Worm (Caenorhabditis elegans) whole organism, L1 larva: ENCODE data around the gene F39H12.1.

ENCODE experiments used
- C04F5.9 ChIP-seq: sonication (generic microtip); optimal IDR thresholded peaks from 2 replicates; lab custom pipeline; 2016; ENCODE audit warnings: missing genetic modification characterization, missing compliant biosample characterization
- Y116A8C.19 ChIP-seq: sonication (generic microtip); optimal IDR thresholded peaks from 2 replicates; lab custom pipeline; 2016; ENCODE audit warnings: missing compliant biosample characterization, missing genetic modification characterization, borderline replicate concordance
- aha-1 ChIP-seq: fragments of 150-350 bp; optimal IDR thresholded peaks from 2 replicates; lab custom pipeline; 2014; ENCODE audit warnings: missing biosample characterization, missing genetic modification characterization
- alr-1 ChIP-seq: fragments of 200-800 bp; sonication (Bioruptor generic); optimal IDR thresholded peaks from 2 replicates; lab custom pipeline; 2018; ENCODE audit warnings: borderline replicate concordance, mild to moderate bottlenecking, missing genetic modification characterization, missing compliant biosample characterization
- aly-2 ChIP-seq: fragments of 150-350 bp; optimal IDR thresholded peaks from 2 replicates; lab custom pipeline; 2014; ENCODE audit warnings: missing biosample characterization, missing genetic modification characterization
- ama-1 ChIP-seq: fragments of 150-350 bp; optimal IDR thresholded peaks from 2 replicates; lab custom pipeline; 2014
- ceh-82 ChIP-seq, 3 experiments: fragments of 150-350 bp in 1 of 3; sonication (generic microtip) in 2 of 3; optimal IDR thresholded peaks; 2 replicates each; lab custom pipeline; 2014 to 2017; ENCODE audit warnings: missing biosample characterization in 3 of 3, missing genetic modification characterization in 3 of 3
- dsc-1 ChIP-seq: sonication (generic microtip); optimal IDR thresholded peaks from 2 replicates; lab custom pipeline; 2016; ENCODE audit warnings: mild to moderate bottlenecking, missing genetic modification characterization, missing compliant biosample characterization
- efl-1 ChIP-seq, 4 experiments: fragments of 150-350 bp; optimal IDR thresholded peaks in 3 of 4; peaks in 1 of 4; 1 replicate in 1 of 4; 2 replicates in 3 of 4; lab custom pipeline; 2014; ENCODE audit warnings: missing biosample characterization in 2 of 4, missing genetic modification characterization in 2 of 4, missing genetic modification reagents in 2 of 4
- egl-13 ChIP-seq: sonication (generic microtip); optimal IDR thresholded peaks from 2 replicates; lab custom pipeline; 2016; ENCODE audit warnings: missing genotype, missing genetic modification reagents, missing genetic modification characterization, missing compliant biosample characterization
- egl-27 ChIP-seq, 2 experiments: fragments of 150-350 bp in 1 of 2; sonication (generic microtip); optimal IDR thresholded peaks; 3 replicates each; lab custom pipeline; 2017 to 2018; ENCODE audit warnings: missing biosample characterization in 2 of 2, missing genetic modification characterization in 2 of 2, missing genetic modification reagents in 2 of 2
- elt-2 ChIP-seq: sonication (generic microtip); optimal IDR thresholded peaks from 2 replicates; lab custom pipeline; 2016; ENCODE audit warnings: missing genetic modification characterization, mild to moderate bottlenecking, inconsistent platforms, missing compliant biosample characterization, missing genetic modification reagents
- elt-3 ChIP-seq, 6 experiments: fragments of 150-350 bp in 1 of 6; sonication (generic microtip); optimal IDR thresholded peaks; 2 replicates each; lab custom pipeline; 2017 to 2018; ENCODE audit warnings: missing biosample characterization in 6 of 6, missing genetic modification characterization in 6 of 6, inconsistent platforms in 1 of 6
- fkh-10 ChIP-seq: sonication (generic microtip); optimal IDR thresholded peaks from 2 replicates; lab custom pipeline; 2017; ENCODE audit warnings: missing biosample characterization, missing genetic modification reagents, missing genetic modification characterization
- fkh-8 ChIP-seq: sonication (generic microtip); optimal IDR thresholded peaks from 2 replicates; lab custom pipeline; 2016; ENCODE audit warnings: mild to moderate bottlenecking, missing genetic modification characterization, missing compliant biosample characterization
- fos-1 ChIP-seq: fragments of 150-350 bp; optimal IDR thresholded peaks from 2 replicates; lab custom pipeline; 2014; ENCODE audit warnings: missing biosample characterization, missing genetic modification characterization
- hlh-17 ChIP-seq: fragments of 200-800 bp; sonication (Bioruptor generic); optimal IDR thresholded peaks from 2 replicates; lab custom pipeline; 2018; ENCODE audit warnings: missing genetic modification characterization, mild to moderate bottlenecking, missing compliant biosample characterization, moderate library complexity, borderline replicate concordance
- hpl-2 ChIP-seq: fragments of 150-350 bp; optimal IDR thresholded peaks from 2 replicates; lab custom pipeline; 2014; ENCODE audit warnings: missing biosample characterization, missing genetic modification reagents, missing genetic modification characterization
- irx-1 ChIP-seq: sonication (generic microtip); optimal IDR thresholded peaks from 2 replicates; lab custom pipeline; 2016; ENCODE audit warnings: missing genetic modification characterization, missing compliant biosample characterization
- isw-1 ChIP-seq: fragments of 200-800 bp; sonication (Bioruptor generic); IDR thresholded peaks from 2 replicates; pipeline ENCODE4 v1.3.6; 2022; ENCODE audit warnings: missing genetic modification characterization, missing compliant biosample characterization
- lin-14 ChIP-seq: fragments of 200-800 bp; sonication (Bioruptor generic); optimal IDR thresholded peaks from 2 replicates; lab custom pipeline; 2018; ENCODE audit warnings: mild to moderate bottlenecking, missing genetic modification characterization, moderate library complexity, missing compliant biosample characterization
- lin-35 ChIP-seq, 2 experiments: fragments of 150-350 bp; optimal IDR thresholded peaks; 2 replicates each; lab custom pipeline; 2014; ENCODE audit warnings: missing biosample characterization in 2 of 2, missing genetic modification characterization in 2 of 2, missing genetic modification reagents in 2 of 2
- lir-3 ChIP-seq: sonication (generic microtip); optimal IDR thresholded peaks from 2 replicates; lab custom pipeline; 2016; ENCODE audit warnings: mild to moderate bottlenecking, missing genetic modification characterization, moderate library complexity, missing compliant biosample characterization; ENCODE audit not compliant: poor library complexity
- lsy-2 ChIP-seq, 2 experiments: fragments of 150-350 bp; optimal IDR thresholded peaks; 2 replicates each; lab custom pipeline; 2014; ENCODE audit warnings: missing biosample characterization in 2 of 2, missing genetic modification characterization in 2 of 2
- mep-1 ChIP-seq: fragments of 150-350 bp; optimal IDR thresholded peaks from 2 replicates; lab custom pipeline; 2014; ENCODE audit warnings: missing biosample characterization, missing genetic modification characterization
- nhr-12 ChIP-seq: sonication (generic microtip); optimal IDR thresholded peaks from 2 replicates; lab custom pipeline; 2017; ENCODE audit warnings: missing biosample characterization, missing genetic modification characterization
- nhr-19 ChIP-seq: fragments of 200-800 bp; sonication (Bioruptor generic); conservative IDR thresholded peaks from 2 replicates; pipeline ENCODE4 v1.3.6; 2022; ENCODE audit warnings: missing genetic modification characterization, missing compliant biosample characterization
- nhr-20 ChIP-seq: sonication (generic microtip); optimal IDR thresholded peaks from 2 replicates; lab custom pipeline; 2016; ENCODE audit warnings: mild to moderate bottlenecking, missing genetic modification characterization, missing compliant biosample characterization
- nhr-237 ChIP-seq: fragments of 150-350 bp; optimal IDR thresholded peaks from 2 replicates; lab custom pipeline; 2014; ENCODE audit warnings: missing biosample characterization, missing genetic modification characterization
- nhr-28 ChIP-seq: fragments of 150-350 bp; optimal IDR thresholded peaks from 2 replicates; lab custom pipeline; 2014; ENCODE audit warnings: missing biosample characterization, missing genetic modification characterization
- nhr-47 ChIP-seq: sonication (generic microtip); optimal IDR thresholded peaks from 2 replicates; lab custom pipeline; 2016; ENCODE audit warnings: mild to moderate bottlenecking, missing genetic modification characterization, moderate library complexity, missing compliant biosample characterization
- nhr-71 ChIP-seq: sonication (generic microtip); optimal IDR thresholded peaks from 2 replicates; lab custom pipeline; 2016; ENCODE audit warnings: mild to moderate bottlenecking, missing genetic modification characterization, moderate library complexity, missing compliant biosample characterization
- nhr-84 ChIP-seq: sonication (generic microtip); optimal IDR thresholded peaks from 2 replicates; lab custom pipeline; 2017; ENCODE audit warnings: missing biosample characterization, missing genetic modification characterization
- nhr-85 ChIP-seq: sonication (generic microtip); peaks from one replicate; lab custom pipeline; 2016; ENCODE audit warnings: missing genetic modification characterization, inconsistent platforms, missing compliant biosample characterization
- rnt-1 ChIP-seq: sonication (generic microtip); optimal IDR thresholded peaks from 2 replicates; lab custom pipeline; 2016; ENCODE audit warnings: mild to moderate bottlenecking, missing genetic modification characterization, moderate library complexity, missing compliant biosample characterization
- snu-23 ChIP-seq: sonication (generic microtip); optimal IDR thresholded peaks from 2 replicates; lab custom pipeline; 2016; ENCODE audit warnings: missing genetic modification characterization, missing compliant biosample characterization
- sox-4 ChIP-seq: sonication (generic microtip); optimal IDR thresholded peaks from 2 replicates; lab custom pipeline; 2016; ENCODE audit warnings: missing genetic modification characterization, missing compliant biosample characterization
- sptf-1 ChIP-seq: fragments of 150-350 bp; optimal IDR thresholded peaks from 2 replicates; lab custom pipeline; 2014; ENCODE audit warnings: missing biosample characterization, missing genetic modification characterization
- sup-37 ChIP-seq: fragments of 200-800 bp; sonication (Bioruptor generic); optimal IDR thresholded peaks from 2 replicates; lab custom pipeline; 2018; ENCODE audit warnings: mild to moderate bottlenecking, missing genetic modification characterization, missing compliant biosample characterization
- swsn-7 ChIP-seq: sonication (generic microtip); optimal IDR thresholded peaks from 2 replicates; lab custom pipeline; 2016; ENCODE audit warnings: missing genetic modification characterization, missing compliant biosample characterization
- tbx-2 ChIP-seq: sonication (generic microtip); optimal IDR thresholded peaks from 2 replicates; lab custom pipeline; 2016; ENCODE audit warnings: missing genetic modification characterization, missing compliant biosample characterization
- tlp-1 ChIP-seq: fragments of 150-350 bp; optimal IDR thresholded peaks from 2 replicates; lab custom pipeline; 2014; ENCODE audit warnings: missing biosample characterization, missing genetic modification characterization
- unc-30 ChIP-seq: sonication (generic microtip); optimal IDR thresholded peaks from 2 replicates; lab custom pipeline; 2017; ENCODE audit warnings: missing biosample characterization, missing genetic modification characterization
- unc-86 ChIP-seq: sonication (generic microtip); optimal IDR thresholded peaks from 2 replicates; lab custom pipeline; 2016; ENCODE audit warnings: missing genetic modification characterization, missing compliant biosample characterization
- vab-15 ChIP-seq: sonication (generic microtip); optimal IDR thresholded peaks from 2 replicates; lab custom pipeline; 2017; ENCODE audit warnings: missing genotype, mild to moderate bottlenecking, missing genetic modification characterization, missing compliant biosample characterization
- xbp-1 ChIP-seq: sonication (generic microtip); optimal IDR thresholded peaks from 2 replicates; lab custom pipeline; 2016; ENCODE audit warnings: missing genetic modification characterization, missing compliant biosample characterization

The F39H12.1 gene

ce11 chrX:823736-824135, 10.8 kb upstream of the F39H12.1 start:
- peak; percentile 15 for TF ChIP-seq elt-2 (tag; lab: Kevin White, UChicago)
- no peak for TF ChIP-seq vab-15 (tag; lab: Kevin White, UChicago)
- TF ChIP-seq lin-35 (GFP tag; optimal IDR thresholded peaks at IDR 0.05; lab: Kevin White, UChicago): peak in 1 of 2 experiments; percentile 30

ce11 chrX:825375-825774, 9.2 kb upstream of the F39H12.1 start, which contains the start of gene daf-3:
Gene daf-3, minus strand, starts transcription at chrX:825475.
- TF ChIP-seq C04F5.9 (tag; lab: Kevin White, UChicago) (no peak), unc-30 (no peak), sptf-1 (no peak), nhr-237 (tag; lab: Kevin White, UChicago) (no peak), fos-1 (tag; lab: Kevin White, UChicago) (no peak), elt-3 (tag; optimal IDR thresholded peaks at IDR 0.05; lab: Kevin White, UChicago) (no peak), nhr-12 (no peak), Y116A8C.19 (tag; lab: Kevin White, UChicago) (no peak), fkh-8 (tag; lab: Kevin White, UChicago) (no peak), ama-1 (lab: Kevin White, UChicago) (no peak)
- TF ChIP-seq, all 84 proteins: peak for 0

ce11 chrX:825924-826323, 8.7 kb upstream of the F39H12.1 start:
- no peak for TF ChIP-seq aha-1 (tag; lab: Kevin White, UChicago)
- peak; percentile 66 for TF ChIP-seq dsc-1 (tag; lab: Kevin White, UChicago)
- TF ChIP-seq nhr-71 (tag; lab: Kevin White, UChicago): peak; percentile 75
- TF ChIP-seq fkh-10: peak; percentile 17
- peak; percentile 10 for TF ChIP-seq aly-2 (tag; lab: Kevin White, UChicago)
- peak; percentile 41 to 48 for TF ChIP-seq lsy-2 (tag; optimal IDR thresholded peaks at IDR 0.05; lab: Kevin White, UChicago)
- peak; percentile 58 for TF ChIP-seq xbp-1 (tag; lab: Kevin White, UChicago)
- peak; percentile 76 for TF ChIP-seq nhr-47
- TF ChIP-seq egl-13 (tag; lab: Kevin White, UChicago): peak; percentile 70
- peak; percentile 40 for TF ChIP-seq fkh-8 (tag; lab: Kevin White, UChicago)
- TF ChIP-seq nhr-19 (GFP tag; lab: Robert Waterston, UW): peak; percentile 28; the same call in 1 of the 2 replicates
- peak; percentile 14 to 19 for TF ChIP-seq lin-35 (GFP tag; optimal IDR thresholded peaks at IDR 0.05; lab: Kevin White, UChicago)
- peak; percentile 65 for TF ChIP-seq snu-23 (GFP tag; lab: Kevin White, UChicago)
- TF ChIP-seq nhr-85 (tag; lab: Kevin White, UChicago): peak; percentile 47
- TF ChIP-seq elt-2 (tag; lab: Kevin White, UChicago): peak; percentile 41
- TF ChIP-seq hlh-17 (GFP tag; lab: Kevin White, UChicago): no peak
- no peak for TF ChIP-seq sup-37 (GFP tag; lab: Kevin White, UChicago)
- TF ChIP-seq nhr-28: no peak
- no peak for TF ChIP-seq nhr-84 (tag; lab: Kevin White, UChicago)
- TF ChIP-seq lir-3: no peak
- TF ChIP-seq tbx-2 (tag; lab: Kevin White, UChicago): peak; percentile 64
- TF ChIP-seq lin-14 (GFP tag; lab: Kevin White, UChicago): peak; percentile 91
- TF ChIP-seq tlp-1 (tag; lab: Kevin White, UChicago): no peak
- no peak for TF ChIP-seq egl-27 (tag; optimal IDR thresholded peaks at IDR 0.05; lab: Kevin White, UChicago)
- peak in 2 of 3 experiments; percentile 56 to 57 for TF ChIP-seq ceh-82 (tag; optimal IDR thresholded peaks at IDR 0.05; lab: Kevin White, UChicago)
- TF ChIP-seq mep-1 (tag; lab: Kevin White, UChicago): peak; percentile 21
- TF ChIP-seq efl-1 (optimal IDR thresholded peaks at IDR 0.05; lab: Kevin White, UChicago): peak; percentile 39 to 47
- no peak for TF ChIP-seq efl-1 (GFP tag; optimal IDR thresholded peaks at IDR 0.05 in 1 of 2; lab: Kevin White, UChicago)
- peak; percentile 73 for TF ChIP-seq swsn-7 (tag; lab: Kevin White, UChicago)
- no peak for TF ChIP-seq hpl-2 (GFP tag; lab: Kevin White, UChicago)
- TF ChIP-seq rnt-1 (tag; lab: Kevin White, UChicago): peak; percentile 57
- TF ChIP-seq unc-86 (tag; lab: Kevin White, UChicago): peak; percentile 74
- no peak for TF ChIP-seq alr-1 (tag; lab: Kevin White, UChicago)
- TF ChIP-seq isw-1 (GFP tag; lab: Robert Waterston, UW): peak; percentile 23; the same call in 1 of the 2 replicates
- TF ChIP-seq fos-1 (tag; lab: Kevin White, UChicago): peak; percentile 43
- TF ChIP-seq nhr-20 (tag; lab: Kevin White, UChicago): peak; percentile 55
- peak; percentile 26 for TF ChIP-seq irx-1 (tag; lab: Kevin White, UChicago)
- no peak for TF ChIP-seq sox-4
- TF ChIP-seq, all 84 proteins: peak for 26
